Worm (Caenorhabditis elegans) whole organism, young adult: ENCODE results near the gene D1086.2.

ENCODE experiments used
- F49E8.2 ChIP-seq: sonication (generic microtip); optimal IDR thresholded peaks from 3 replicates; lab custom pipeline; 2017; ENCODE audit warnings: missing genetic modification characterization, mild to moderate bottlenecking, missing compliant biosample characterization, antibody characterized with exemption, moderate library complexity; ENCODE audit not compliant: insufficient read depth
- Y53F4B.3 ChIP-seq: fragments of 200-800 bp; sonication (Bioruptor generic); IDR thresholded peaks from 2 replicates; pipeline ENCODE4 v1.3.6; 2022; ENCODE audit warnings: missing genetic modification reagents, missing genetic modification characterization, missing compliant biosample characterization
- akir-1 ChIP-seq: fragments of 200-800 bp; sonication (Bioruptor generic); optimal IDR thresholded peaks from 2 replicates; lab custom pipeline; 2018; ENCODE audit warnings: mild to moderate bottlenecking, missing genetic modification characterization, moderate library complexity, missing compliant biosample characterization
- ets-4 ChIP-seq: fragments of 200-800 bp; sonication (Bioruptor generic); optimal IDR thresholded peaks from 2 replicates; lab custom pipeline; 2018; ENCODE audit warnings: mild to moderate bottlenecking, missing genetic modification characterization, missing compliant biosample characterization
- him-1 ChIP-seq: sonication (generic microtip); optimal IDR thresholded peaks from 2 replicates; lab custom pipeline; 2016; ENCODE audit warnings: missing genotype, missing genetic modification reagents, missing genetic modification characterization, missing compliant biosample characterization
- nfyb-1 ChIP-seq: fragments of 200-800 bp; sonication (Bioruptor generic); IDR thresholded peaks from 2 replicates; pipeline ENCODE4 v1.3.6; 2022; ENCODE audit warnings: missing genetic modification reagents, missing genetic modification characterization, missing compliant biosample characterization
- rcor-1 ChIP-seq: fragments of 200-800 bp; sonication (Bioruptor generic); IDR thresholded peaks from 2 replicates; pipeline ENCODE4 v1.3.6; 2022; ENCODE audit warnings: missing genetic modification reagents, missing genetic modification characterization, missing compliant biosample characterization
- sea-2 ChIP-seq: fragments of 200-800 bp; sonication (Bioruptor generic); IDR thresholded peaks from 2 replicates; pipeline ENCODE4 v1.3.6; 2022; ENCODE audit warnings: missing genetic modification characterization, missing compliant biosample characterization
- zim-3 ChIP-seq: sonication (generic microtip); optimal IDR thresholded peaks from 2 replicates; lab custom pipeline; 2017; ENCODE audit warnings: mild to moderate bottlenecking, missing genetic modification characterization, moderate library complexity, missing compliant biosample characterization
- ztf-22 ChIP-seq: fragments of 200-800 bp; sonication (Bioruptor generic); optimal IDR thresholded peaks from 2 replicates; lab custom pipeline; 2018; ENCODE audit warnings: mild to moderate bottlenecking, missing genetic modification characterization, moderate library complexity, missing compliant biosample characterization

DNA sequence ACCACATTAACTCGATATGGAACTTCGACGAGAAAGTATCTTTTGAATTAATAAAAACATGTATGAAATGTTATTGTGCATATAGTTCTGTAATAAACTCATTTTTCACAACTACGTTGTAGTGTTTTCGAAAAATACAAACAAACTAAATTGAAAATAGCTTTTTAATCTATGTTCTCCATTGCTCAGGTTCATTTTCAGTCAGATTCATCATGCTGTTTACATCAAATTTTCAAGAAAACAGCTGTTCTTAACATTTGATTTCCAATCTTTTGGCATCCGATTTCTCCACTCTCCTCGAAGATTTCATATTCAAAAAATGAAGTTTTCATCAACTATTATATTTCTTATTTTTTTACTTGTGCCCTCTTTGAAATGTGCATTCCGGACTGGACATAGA lies 11.6 kb upstream of the D1086.2 start, which contains the start of gene H39E23.2:
- TF ChIP-seq Y53F4B.3 (GFP tag; lab: Robert Waterston, UW) (no peak), rcor-1 (GFP tag; lab: Robert Waterston, UW) (no peak), akir-1 (GFP tag; lab: Kevin White, UChicago) (no peak), ets-4 (GFP tag; lab: Kevin White, UChicago) (no peak), ztf-22 (no peak), him-1 (no peak), sea-2 (GFP tag; lab: Robert Waterston, UW) (no peak), nfyb-1 (GFP tag; lab: Robert Waterston, UW) (no peak), zim-3 (tag; lab: Kevin White, UChicago) (no peak), F49E8.2 (tag; lab: Kevin White, UChicago) (no peak)
